Worm (Caenorhabditis elegans): ENCODE results near the gene sta-2.
A peak's percentile ranks its signal among the peaks of the same experiment; 100 is the strongest.

DNA sequence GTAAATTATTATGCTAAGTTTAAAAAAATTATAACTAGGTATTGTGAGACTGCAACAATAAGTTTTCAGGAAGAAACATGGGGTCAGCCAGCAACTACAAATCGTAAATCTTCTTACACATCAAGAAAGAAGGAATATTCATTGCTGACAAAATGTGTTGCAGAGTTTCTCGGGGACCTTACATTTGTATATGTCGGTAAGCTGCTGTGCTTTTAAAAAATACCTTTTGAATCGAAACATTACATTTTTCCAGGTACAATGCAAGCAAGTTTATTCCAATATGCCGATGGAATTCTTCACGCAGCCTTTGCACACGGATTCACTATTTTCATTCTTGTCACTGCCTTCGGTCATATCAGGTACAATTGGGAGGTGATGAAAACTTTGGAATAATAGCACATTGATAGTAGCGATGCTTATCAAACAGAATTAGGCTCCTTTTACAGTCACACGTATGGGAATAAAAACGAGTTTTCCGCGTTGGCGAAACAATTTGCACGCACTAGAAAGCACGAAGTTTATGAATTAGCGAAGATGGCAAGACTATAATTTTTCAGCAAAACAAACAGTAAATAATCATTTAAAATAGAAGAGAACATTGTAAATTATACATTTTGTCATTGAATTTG is 2.8 kb upstream of the sta-2 start:
- TF ChIP-seq ama-1 (optimal IDR thresholded peaks at IDR 0.05), result no peak
- TF ChIP-seq unc-62 (GFP tag; optimal IDR thresholded peaks at IDR 0.05 in 1 of 2), result peak in 1 of 2 experiments; percentile 52
- TF ChIP-seq unc-62 (tag; optimal IDR thresholded peaks at IDR 0.05), result no peak
- no peak for TF ChIP-seq nhr-237 (tag; optimal IDR thresholded peaks at IDR 0.05)
- TF ChIP-seq ztf-11 (tag; optimal IDR thresholded peaks at IDR 0.05), result no peak
- TF ChIP-seq ctbp-1 (GFP tag; IDR thresholded peaks at IDR 0.05), result no peak
- no peak for TF ChIP-seq mes-2 (tag; optimal IDR thresholded peaks at IDR 0.05; ENCODE audit: poor library complexity, severe bottlenecking)
- no peak for TF ChIP-seq zag-1 (tag; optimal IDR thresholded peaks at IDR 0.05)
- TF ChIP-seq aha-1 (tag), result no peak
- no peak for TF ChIP-seq lin-1 (GFP tag; IDR thresholded peaks at IDR 0.05)
- TF ChIP-seq ceh-20 (GFP tag; IDR thresholded peaks at IDR 0.05), result no peak
- no peak for TF ChIP-seq nhr-25 (tag; optimal IDR thresholded peaks at IDR 0.05; ENCODE audit: borderline replicate concordance, insufficient read depth)

All from whole organism, L4 larva.